Fruit fly (Drosophila melanogaster): ENCODE measurements around the gene PlexB.

PlexB gene

DNA sequence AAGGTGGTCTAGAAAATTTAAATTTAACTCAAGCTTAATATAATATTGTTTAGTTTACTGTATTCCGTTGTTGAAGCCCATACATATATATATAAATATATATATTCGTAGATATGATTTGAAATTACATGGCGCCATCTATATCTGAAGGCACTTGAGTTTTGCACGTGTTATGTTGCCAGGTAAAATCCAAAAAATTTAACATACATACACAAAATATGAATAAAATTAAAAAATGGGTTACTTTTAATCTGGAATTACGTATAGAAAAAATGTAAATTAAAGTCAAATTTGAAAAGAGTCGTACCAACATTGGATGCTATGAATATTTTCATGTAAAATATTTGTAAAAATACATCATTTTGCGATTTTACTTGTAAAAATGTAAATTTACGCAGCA is 46.1 kb upstream of the PlexB start:
- TF ChIP-seq usp (GFP tag; optimal IDR thresholded peaks at IDR 0.05) (no peak), Abd-B (GFP tag; optimal IDR thresholded peaks at IDR 0.05) (no peak), Mio (GFP tag; optimal IDR thresholded peaks at IDR 0.05) (no peak), Dfd (GFP tag; optimal IDR thresholded peaks at IDR 0.05) (no peak), N (GFP tag; optimal IDR thresholded peaks at IDR 0.05) (no peak), Rel (GFP tag; optimal IDR thresholded peaks at IDR 0.05) (no peak), Rel (tag; optimal IDR thresholded peaks at IDR 0.05) (no peak)

DNA sequence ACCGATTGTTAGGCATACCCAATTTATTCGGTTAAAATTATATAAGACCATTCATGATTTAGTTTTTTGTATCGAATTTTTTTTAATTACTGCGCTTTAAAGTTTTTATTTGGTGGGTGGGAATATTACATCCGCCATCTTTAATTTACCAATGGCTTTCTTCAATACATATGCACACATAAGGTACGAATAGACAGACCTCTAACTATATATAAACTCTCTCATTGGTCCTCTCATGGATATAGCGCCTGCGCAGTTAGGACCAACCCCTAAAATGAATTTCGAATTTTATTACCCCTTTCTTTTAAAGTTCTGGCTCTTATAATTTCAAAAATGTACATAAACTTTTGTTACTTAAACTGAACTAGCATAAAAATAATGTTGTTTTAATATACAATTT is 43.7 kb upstream of the PlexB start:
- TF ChIP-seq pan (optimal IDR thresholded peaks at IDR 0.05) = no peak
- TF ChIP-seq usp (GFP tag; optimal IDR thresholded peaks at IDR 0.05) = no peak
- TF ChIP-seq br (GFP tag; optimal IDR thresholded peaks at IDR 0.05) = no peak
- no peak for TF ChIP-seq HLH106 (tag; optimal IDR thresholded peaks at IDR 0.05)
- no peak for TF ChIP-seq CG9705 (GFP tag; optimal IDR thresholded peaks at IDR 0.05)
- TF ChIP-seq lola (GFP tag; optimal IDR thresholded peaks at IDR 0.05) = no peak
- no peak for TF ChIP-seq psq (GFP tag; optimal IDR thresholded peaks at IDR 0.05)
- TF ChIP-seq OdsH (GFP tag; optimal IDR thresholded peaks at IDR 0.05) = no peak
- TF ChIP-seq rgr (GFP tag; optimal IDR thresholded peaks at IDR 0.05) = no peak
- TF ChIP-seq CrebA (GFP tag; optimal IDR thresholded peaks at IDR 0.05; ENCODE audit: borderline replicate concordance) = no peak
- no peak for TF ChIP-seq Hnf4 (GFP tag; optimal IDR thresholded peaks at IDR 0.05)
- TF ChIP-seq dsf (GFP tag; optimal IDR thresholded peaks at IDR 0.05; ENCODE audit: borderline replicate concordance) = no peak
- TF ChIP-seq Hr78 (GFP tag; optimal IDR thresholded peaks at IDR 0.05) = no peak
- no peak for TF ChIP-seq Dfd (GFP tag; optimal IDR thresholded peaks at IDR 0.05)

DNA sequence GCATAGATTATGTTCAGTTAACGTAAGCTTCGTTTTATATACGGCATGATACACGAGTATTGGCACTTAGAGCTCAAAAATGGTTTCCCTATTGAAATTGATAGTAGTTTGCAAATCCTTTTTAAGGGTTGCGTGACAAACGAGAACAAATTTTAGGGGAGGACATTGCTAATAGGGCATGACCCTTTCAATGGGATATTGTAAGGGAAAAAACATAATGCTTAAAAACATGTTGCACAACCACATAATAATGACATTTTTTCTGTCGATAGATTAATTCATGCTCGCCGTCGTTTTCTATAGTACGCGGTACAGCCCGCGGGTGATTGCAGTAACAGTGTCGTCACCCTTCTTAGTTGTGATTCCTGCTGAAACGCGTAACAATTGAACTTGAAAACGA is 41.3 kb upstream of the PlexB start:
- no peak for TF ChIP-seq GATAd (GFP tag; optimal IDR thresholded peaks at IDR 0.05)
- no peak for TF ChIP-seq fru (GFP tag; optimal IDR thresholded peaks at IDR 0.05)
- no peak for TF ChIP-seq h (GFP tag; optimal IDR thresholded peaks at IDR 0.05)
- no peak for TF ChIP-seq Hr83 (GFP tag; optimal IDR thresholded peaks at IDR 0.05; ENCODE audit: poor library complexity, severe bottlenecking)
- no peak for TF ChIP-seq N (GFP tag; optimal IDR thresholded peaks at IDR 0.05)
- TF ChIP-seq Dif (GFP tag; optimal IDR thresholded peaks at IDR 0.05; ENCODE audit: partially characterized antibody) = no peak
- no peak for TF ChIP-seq psq (GFP tag; optimal IDR thresholded peaks at IDR 0.05)
- TF ChIP-seq Jra (GFP tag; optimal IDR thresholded peaks at IDR 0.05) = no peak
- TF ChIP-seq dmrt93B (GFP tag; optimal IDR thresholded peaks at IDR 0.05) = no peak
- no peak for TF ChIP-seq tai (GFP tag; optimal IDR thresholded peaks at IDR 0.05)
- no peak for TF ChIP-seq pan (optimal IDR thresholded peaks at IDR 0.05)
- no peak for TF ChIP-seq Vsx2 (GFP tag; optimal IDR thresholded peaks at IDR 0.05; ENCODE audit: partially characterized antibody)
- TF ChIP-seq dl (GFP tag; optimal IDR thresholded peaks at IDR 0.05; ENCODE audit: insufficient read depth in 1 of 2, partially characterized antibody in 2 of 2) = no peak
- TF ChIP-seq CrebA (GFP tag; optimal IDR thresholded peaks at IDR 0.05; ENCODE audit: borderline replicate concordance) = no peak
- TF ChIP-seq lola (GFP tag; optimal IDR thresholded peaks at IDR 0.05) = no peak

DNA sequence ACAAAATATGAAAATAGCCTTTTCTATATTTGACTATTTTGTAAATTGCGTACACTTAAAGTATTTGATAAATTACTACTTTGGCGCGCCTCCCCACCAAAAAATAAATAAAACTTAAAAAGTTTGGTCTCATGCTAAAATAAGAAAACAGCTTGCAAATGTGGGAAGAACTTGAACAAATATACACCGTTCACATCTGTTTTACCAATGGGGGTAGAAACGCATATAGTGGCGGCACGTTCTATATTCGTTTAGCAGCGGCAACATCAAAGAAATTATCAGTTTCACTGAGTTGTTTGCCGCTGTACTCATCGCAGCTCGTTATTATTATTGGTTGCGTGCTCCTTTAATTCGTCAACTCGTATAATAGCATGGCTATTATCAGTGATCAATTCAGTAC is 32.6 kb upstream of the PlexB start:
- TF ChIP-seq psq (GFP tag; optimal IDR thresholded peaks at IDR 0.05) (no peak), Myc (optimal IDR thresholded peaks at IDR 0.05) (no peak), CG9705 (GFP tag; optimal IDR thresholded peaks at IDR 0.05) (no peak), foxo (GFP tag; optimal IDR thresholded peaks at IDR 0.05) (no peak), Dfd (GFP tag; optimal IDR thresholded peaks at IDR 0.05) (no peak), fru (GFP tag; optimal IDR thresholded peaks at IDR 0.05) (no peak), Dif (GFP tag; optimal IDR thresholded peaks at IDR 0.05; ENCODE audit: partially characterized antibody) (no peak), pan (optimal IDR thresholded peaks at IDR 0.05) (no peak)

DNA sequence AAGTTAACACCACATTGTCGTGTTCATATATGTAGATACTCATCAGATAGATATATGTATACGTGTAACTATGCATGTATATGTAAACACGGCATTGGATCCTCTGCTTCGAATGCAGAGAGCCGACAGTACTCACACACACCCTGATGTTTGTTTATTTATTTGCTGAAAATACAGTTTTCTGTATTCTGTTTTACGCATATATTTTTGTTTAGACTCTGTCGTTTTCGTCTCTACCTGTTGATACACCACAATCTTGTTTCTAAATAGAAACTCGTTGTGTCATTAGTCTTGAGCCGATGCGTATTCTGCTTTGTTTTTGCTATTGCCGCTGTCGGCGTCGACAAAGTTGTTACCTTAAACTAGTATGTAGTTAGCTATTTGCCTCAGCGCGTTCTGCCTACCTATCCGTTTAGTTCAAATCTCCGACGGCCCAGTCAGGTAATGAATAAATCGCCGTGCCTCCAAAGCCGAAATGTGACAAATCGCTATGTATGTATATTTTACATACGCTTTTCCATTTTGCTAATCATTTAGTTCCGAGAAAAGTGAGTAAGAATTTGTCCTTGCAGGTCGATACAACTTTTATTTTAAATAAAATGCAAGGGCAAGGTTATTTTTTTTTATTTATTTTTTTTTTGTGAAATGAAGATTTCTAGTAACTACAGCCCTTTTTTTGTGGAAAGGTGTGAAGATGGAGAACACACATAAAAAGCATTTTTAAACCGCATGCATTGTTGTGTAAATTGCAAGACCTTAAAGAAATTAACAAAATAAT is 26.7 kb upstream of the PlexB start:
- no peak for TF ChIP-seq N (GFP tag; optimal IDR thresholded peaks at IDR 0.05)
- no peak for TF ChIP-seq fru (GFP tag; optimal IDR thresholded peaks at IDR 0.05)
- no peak for TF ChIP-seq Vsx2 (GFP tag; optimal IDR thresholded peaks at IDR 0.05; ENCODE audit: partially characterized antibody)
- TF ChIP-seq Myc (optimal IDR thresholded peaks at IDR 0.05) = no peak
- no peak for TF ChIP-seq CG9705 (GFP tag; optimal IDR thresholded peaks at IDR 0.05)
- no peak for TF ChIP-seq HLH106 (tag; optimal IDR thresholded peaks at IDR 0.05)
- TF ChIP-seq Dfd (GFP tag; optimal IDR thresholded peaks at IDR 0.05) = no peak
